Fruit fly (Drosophila melanogaster): ENCODE results near the gene SNF4Agamma.

DNA sequence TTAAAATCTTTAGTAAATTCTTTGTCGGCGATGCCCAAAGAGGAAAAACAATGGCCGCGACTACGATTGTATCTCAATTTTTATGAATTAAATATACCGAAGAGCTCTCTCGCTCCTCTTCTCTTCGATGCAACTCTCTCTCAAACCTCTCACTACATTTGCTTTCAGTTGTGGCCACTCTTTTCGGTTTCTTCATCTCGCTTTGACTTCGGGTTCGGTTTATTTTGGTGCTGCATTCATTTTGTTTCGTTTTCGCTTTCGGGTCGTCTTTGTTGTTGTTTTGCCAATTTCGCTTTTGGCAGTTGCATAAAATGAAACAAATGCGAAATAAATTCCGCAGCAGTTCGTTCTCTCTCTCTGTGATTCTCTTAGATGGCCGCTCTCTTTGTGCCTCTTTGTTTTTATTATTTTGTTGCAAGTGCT lies 12.3 kb downstream of the SNF4Agamma start:
- TF ChIP-seq EcR (GFP tag; optimal IDR thresholded peaks at IDR 0.05) (peak; percentile 58), Pif1A (GFP tag; optimal IDR thresholded peaks at IDR 0.05) (peak; percentile 91), Pif1B (GFP tag; optimal IDR thresholded peaks at IDR 0.05) (peak; percentile 54), rn (GFP tag; IDR thresholded peaks at IDR 0.05) (peak; percentile 63; the same call in 1 of the 2 replicates), gl (tag; optimal IDR thresholded peaks at IDR 0.05) (peak; percentile 92), D1 (tag; optimal IDR thresholded peaks at IDR 0.05) (no peak), CG14655 (GFP tag; optimal IDR thresholded peaks at IDR 0.05) (peak; percentile 87), CG17806 (tag; optimal IDR thresholded peaks at IDR 0.05) (peak; percentile 70), CG8301 (tag; optimal IDR thresholded peaks at IDR 0.05) (peak; percentile 84), CG15710 (tag; optimal IDR thresholded peaks at IDR 0.05) (peak; percentile 71), CG32121 (GFP tag; IDR thresholded peaks at IDR 0.05) (peak; percentile 74; the same call in 1 of the 2 replicates)

Measured in whole organism, pupa.